Fruit fly (Drosophila melanogaster): ENCODE results near the gene geko.

- TF ChIP-seq cnc (optimal IDR thresholded peaks at IDR 0.05) (no peak), CG12768 (GFP tag; optimal IDR thresholded peaks at IDR 0.05) (peak; percentile 82)
These were observed 46.5 kb downstream of the geko start, which contains the start of gene hid for dm6 chr3L:18185542-18186312.

Measured in whole organism, adult.